Worm (Caenorhabditis elegans) whole organism, L4 larva: Measurements from ENCODE around the gene spig-9.
A peak's percentile ranks its signal among the peaks of the same experiment; 100 is the strongest.

Experiments
- D1046.2 ChIP-seq: fragments of 200-800 bp; sonication (Bioruptor generic); IDR thresholded peaks from 2 replicates; pipeline ENCODE4 v1.3.6; 2022; ENCODE audit warnings: missing genetic modification characterization, missing compliant biosample characterization
- F26F4.8 ChIP-seq: fragments of 200-800 bp; sonication (Bioruptor generic); conservative IDR thresholded peaks from 2 replicates; pipeline ENCODE4 v1.3.6; 2022; ENCODE audit warnings: missing genetic modification characterization, missing compliant biosample characterization
- F44E2.7 ChIP-seq: fragments of 200-800 bp; sonication (Bioruptor generic); IDR thresholded peaks from 2 replicates; pipeline ENCODE4 v2.1.2; 2022; ENCODE audit warnings: missing genetic modification characterization, missing compliant biosample characterization
- R02D3.7 ChIP-seq: fragments of 150-350 bp; sonication (generic microtip); optimal IDR thresholded peaks from 3 replicates; lab custom pipeline; 2014; ENCODE audit warnings: missing biosample characterization, missing genetic modification characterization
- T26A8.4 ChIP-seq: fragments of 200-800 bp; sonication (Bioruptor generic); IDR thresholded peaks from 2 replicates; pipeline ENCODE4 v1.3.6; 2022; ENCODE audit warnings: missing genetic modification characterization, missing compliant biosample characterization
- Y105C5A.15 ChIP-seq: fragments of 200-800 bp; sonication (Bioruptor generic); IDR thresholded peaks from 2 replicates; pipeline ENCODE4 v1.3.6; 2022; ENCODE audit warnings: missing genetic modification characterization, missing compliant biosample characterization
- Y5F2A.4 ChIP-seq: fragments of 200-800 bp; sonication (Bioruptor generic); optimal IDR thresholded peaks from 2 replicates; lab custom pipeline; 2018; ENCODE audit warnings: mild to moderate bottlenecking, missing genetic modification characterization, missing compliant biosample characterization
- ZK546.5 ChIP-seq, 2 experiments: sonication (generic microtip); optimal IDR thresholded peaks; 2 replicates each; lab custom pipeline; 2017; ENCODE audit warnings: missing biosample characterization in 2 of 2, missing genetic modification characterization in 2 of 2
- arid-1 ChIP-seq: fragments of 200-800 bp; sonication (Bioruptor generic); conservative IDR thresholded peaks from 2 replicates; pipeline ENCODE4 v1.3.6; 2022; ENCODE audit warnings: missing genetic modification reagents, missing genetic modification characterization, missing compliant biosample characterization
- ceh-20 ChIP-seq: fragments of 200-800 bp; sonication (Bioruptor generic); IDR thresholded peaks from 2 replicates; pipeline ENCODE4 v1.3.6; 2022; ENCODE audit warnings: missing genetic modification reagents, missing genetic modification characterization, missing compliant biosample characterization
- ceh-44 ChIP-seq: fragments of 200-800 bp; sonication (Bioruptor generic); IDR thresholded peaks from 2 replicates; pipeline ENCODE4 v1.3.6; 2022; ENCODE audit warnings: missing genetic modification reagents, missing genetic modification characterization, missing compliant biosample characterization
- ceh-62 ChIP-seq: sonication (generic microtip); optimal IDR thresholded peaks from 2 replicates; lab custom pipeline; 2017; ENCODE audit warnings: missing biosample characterization, missing genetic modification characterization
- daf-16 ChIP-seq, 3 experiments: sonication (generic microtip); optimal IDR thresholded peaks; 2 replicates each; lab custom pipeline; 2016 to 2017; ENCODE audit warnings: missing genetic modification characterization in 3 of 3, missing genetic modification reagents in 3 of 3, mild to moderate bottlenecking in 2 of 3, missing compliant biosample characterization in 2 of 3, missing biosample characterization in 1 of 3, moderate library complexity in 1 of 3
- dmd-6 ChIP-seq: fragments of 200-800 bp; sonication (Bioruptor generic); IDR thresholded peaks from 2 replicates; pipeline ENCODE4 v1.3.6; 2022; ENCODE audit warnings: missing genetic modification reagents, missing genetic modification characterization, missing compliant biosample characterization
- dmd-9 ChIP-seq: fragments of 200-800 bp; sonication (Bioruptor generic); IDR thresholded peaks from 2 replicates; pipeline ENCODE4 v1.3.6; 2022; ENCODE audit warnings: missing genetic modification reagents, missing genetic modification characterization, missing compliant biosample characterization
- dpl-1 ChIP-seq: fragments of 150-350 bp; optimal IDR thresholded peaks from 2 replicates; lab custom pipeline; 2014; ENCODE audit warnings: missing biosample characterization, missing genetic modification reagents, missing genetic modification characterization
- dve-1 ChIP-seq: sonication (generic microtip); optimal IDR thresholded peaks from 2 replicates; lab custom pipeline; 2017; ENCODE audit warnings: antibody characterized with exemption, mild to moderate bottlenecking, missing genetic modification characterization, missing compliant biosample characterization; ENCODE audit not compliant: insufficient read depth
- egl-27 ChIP-seq: sonication (generic microtip); optimal IDR thresholded peaks from 3 replicates; lab custom pipeline; 2017; ENCODE audit warnings: missing biosample characterization, missing genetic modification reagents, missing genetic modification characterization
- egl-43 ChIP-seq: fragments of 200-800 bp; sonication (Bioruptor generic); IDR thresholded peaks from 2 replicates; pipeline ENCODE4 v1.3.6; 2022; ENCODE audit warnings: missing genetic modification reagents, missing genetic modification characterization, missing compliant biosample characterization
- hif-1 ChIP-seq, 2 experiments: sonication (generic microtip); optimal IDR thresholded peaks; 2 replicates each; lab custom pipeline; 2016 to 2017; ENCODE audit warnings: missing compliant biosample characterization in 2 of 2, missing genetic modification characterization in 2 of 2, missing genetic modification reagents in 2 of 2, missing genotype in 2 of 2, mild to moderate bottlenecking in 1 of 2
- hlh-11 ChIP-seq: fragments of 200-800 bp; sonication (Bioruptor generic); optimal IDR thresholded peaks from 2 replicates; lab custom pipeline; 2018; ENCODE audit warnings: mild to moderate bottlenecking, missing genetic modification characterization, missing compliant biosample characterization
- hlh-30 ChIP-seq: sonication (generic microtip); optimal IDR thresholded peaks from 2 replicates; lab custom pipeline; 2017; ENCODE audit warnings: antibody characterized with exemption, mild to moderate bottlenecking, missing genetic modification characterization, missing compliant biosample characterization; ENCODE audit not compliant: insufficient read depth
- lin-1 ChIP-seq: fragments of 200-800 bp; sonication (Bioruptor generic); IDR thresholded peaks from 2 replicates; pipeline ENCODE4 v1.3.6; 2022; ENCODE audit warnings: missing genetic modification reagents, missing genetic modification characterization, missing compliant biosample characterization
- lin-13 ChIP-seq: fragments of 150-350 bp; optimal IDR thresholded peaks from 2 replicates; lab custom pipeline; 2014; ENCODE audit warnings: missing biosample characterization, missing genetic modification reagents, missing genetic modification characterization
- lin-38 ChIP-seq: fragments of 200-800 bp; sonication (Bioruptor generic); IDR thresholded peaks from 2 replicates; pipeline ENCODE4 v1.3.6; 2022; ENCODE audit warnings: missing genetic modification reagents, missing genetic modification characterization, missing compliant biosample characterization
- lsy-2 ChIP-seq, 2 experiments: fragments of 150-350 bp in 1 of 2; sonication (generic microtip) in 1 of 2; optimal IDR thresholded peaks; 2 replicates each; lab custom pipeline; 2014 to 2017; ENCODE audit warnings: missing biosample characterization in 2 of 2, missing genetic modification characterization in 2 of 2
- madf-5 ChIP-seq, 2 experiments: fragments of 200-800 bp; sonication (Bioruptor generic); IDR thresholded peaks; 2 replicates each; pipeline ENCODE4 v1.3.6; 2022; ENCODE audit warnings: missing compliant biosample characterization in 2 of 2, missing genetic modification characterization in 2 of 2
- madf-9 ChIP-seq: fragments of 200-800 bp; sonication (Bioruptor generic); conservative IDR thresholded peaks from 2 replicates; pipeline ENCODE4 v1.3.6; 2022; ENCODE audit warnings: missing genetic modification reagents, missing genetic modification characterization, missing compliant biosample characterization
- mep-1 ChIP-seq: fragments of 150-350 bp; sonication (generic microtip); optimal IDR thresholded peaks from 3 replicates; lab custom pipeline; 2014; ENCODE audit warnings: missing biosample characterization, missing genetic modification characterization
- mes-2 ChIP-seq: sonication (generic microtip); optimal IDR thresholded peaks from 2 replicates; lab custom pipeline; 2016; ENCODE audit warnings: missing genotype, mild to moderate bottlenecking, missing genetic modification characterization, missing compliant biosample characterization; ENCODE audit not compliant: poor library complexity, severe bottlenecking
- nhr-10 ChIP-seq: fragments of 150-350 bp; optimal IDR thresholded peaks from 2 replicates; lab custom pipeline; 2014; ENCODE audit warnings: missing biosample characterization, missing genetic modification characterization
- nhr-102 ChIP-seq: sonication (generic microtip); optimal IDR thresholded peaks from 2 replicates; lab custom pipeline; 2016; ENCODE audit warnings: mild to moderate bottlenecking, missing genetic modification characterization, moderate library complexity, missing compliant biosample characterization
- nhr-28 ChIP-seq: fragments of 150-350 bp; optimal IDR thresholded peaks from 2 replicates; lab custom pipeline; 2014; ENCODE audit warnings: missing biosample characterization, missing genetic modification characterization
- nhr-41 ChIP-seq: fragments of 200-800 bp; sonication (Bioruptor generic); IDR thresholded peaks from 2 replicates; pipeline ENCODE4 v1.3.6; 2022; ENCODE audit warnings: missing genetic modification reagents, missing genetic modification characterization, missing compliant biosample characterization
- nhr-76 ChIP-seq: fragments of 150-350 bp; optimal IDR thresholded peaks from 2 replicates; lab custom pipeline; 2014; ENCODE audit warnings: missing biosample characterization, missing genetic modification characterization
- pha-4 ChIP-seq, 2 experiments: fragments of 150-350 bp in 1 of 2; fragments of 200-800 bp in 1 of 2; sonication (Bioruptor generic) in 1 of 2; IDR thresholded peaks in 1 of 2; optimal IDR thresholded peaks in 1 of 2; 2 replicates each; pipeline versions ENCODE4 v1.3.6 to Lab custom; 2014 to 2022; ENCODE audit warnings: missing genetic modification characterization in 2 of 2, missing genetic modification reagents in 2 of 2, missing biosample characterization in 1 of 2, missing compliant biosample characterization in 1 of 2
- saeg-2 ChIP-seq: fragments of 200-800 bp; sonication (Bioruptor generic); IDR thresholded peaks from 2 replicates; pipeline ENCODE4 v1.3.6; 2022; ENCODE audit warnings: missing genetic modification reagents, missing genetic modification characterization, missing compliant biosample characterization
- skn-1 ChIP-seq: fragments of 150-350 bp; optimal IDR thresholded peaks from 2 replicates; lab custom pipeline; 2014; ENCODE audit warnings: missing biosample characterization, missing genetic modification characterization
- snpc-4 ChIP-seq: fragments of 150-350 bp; optimal IDR thresholded peaks from 2 replicates; lab custom pipeline; 2014; ENCODE audit warnings: missing biosample characterization, missing genetic modification characterization
- tag-97 ChIP-seq: fragments of 200-800 bp; sonication (Bioruptor generic); IDR thresholded peaks from 2 replicates; pipeline ENCODE4 v1.3.6; 2022; ENCODE audit warnings: missing genetic modification characterization, missing compliant biosample characterization
- tra-1 ChIP-seq: fragments of 200-800 bp; sonication (Bioruptor generic); IDR thresholded peaks from 2 replicates; pipeline ENCODE4 v1.3.6; 2022; ENCODE audit warnings: missing genetic modification reagents, missing genetic modification characterization, missing compliant biosample characterization
- unc-62 ChIP-seq, 3 experiments: fragments of 150-350 bp in 1 of 3; sonication (generic microtip); optimal IDR thresholded peaks in 2 of 3; peaks in 1 of 3; 1 replicate in 1 of 3; 2 replicates in 2 of 3; lab custom pipeline; 2014 to 2017; ENCODE audit warnings: missing biosample characterization in 3 of 3, missing genetic modification characterization in 3 of 3, missing genetic modification reagents in 3 of 3, missing genotype in 1 of 3
- vab-7 ChIP-seq: fragments of 200-800 bp; sonication (Bioruptor generic); IDR thresholded peaks from 2 replicates; pipeline ENCODE4 v1.3.6; 2022; ENCODE audit warnings: missing genetic modification reagents, missing genetic modification characterization, missing compliant biosample characterization
- zag-1 ChIP-seq: fragments of 150-350 bp; optimal IDR thresholded peaks from 2 replicates; lab custom pipeline; 2014; ENCODE audit warnings: missing biosample characterization, missing genetic modification characterization
- zfp-2 ChIP-seq: sonication (generic microtip); optimal IDR thresholded peaks from 2 replicates; lab custom pipeline; 2016; ENCODE audit warnings: mild to moderate bottlenecking, missing genetic modification characterization, missing compliant biosample characterization
- zip-11 ChIP-seq: fragments of 200-800 bp; sonication (Bioruptor generic); IDR thresholded peaks from 2 replicates; pipeline ENCODE4 v1.3.6; 2022; ENCODE audit warnings: missing genetic modification characterization, missing compliant biosample characterization
- ztf-7 ChIP-seq: fragments of 150-350 bp; optimal IDR thresholded peaks from 2 replicates; lab custom pipeline; 2014; ENCODE audit warnings: missing biosample characterization, missing genetic modification characterization

Gene spig-9

DNA sequence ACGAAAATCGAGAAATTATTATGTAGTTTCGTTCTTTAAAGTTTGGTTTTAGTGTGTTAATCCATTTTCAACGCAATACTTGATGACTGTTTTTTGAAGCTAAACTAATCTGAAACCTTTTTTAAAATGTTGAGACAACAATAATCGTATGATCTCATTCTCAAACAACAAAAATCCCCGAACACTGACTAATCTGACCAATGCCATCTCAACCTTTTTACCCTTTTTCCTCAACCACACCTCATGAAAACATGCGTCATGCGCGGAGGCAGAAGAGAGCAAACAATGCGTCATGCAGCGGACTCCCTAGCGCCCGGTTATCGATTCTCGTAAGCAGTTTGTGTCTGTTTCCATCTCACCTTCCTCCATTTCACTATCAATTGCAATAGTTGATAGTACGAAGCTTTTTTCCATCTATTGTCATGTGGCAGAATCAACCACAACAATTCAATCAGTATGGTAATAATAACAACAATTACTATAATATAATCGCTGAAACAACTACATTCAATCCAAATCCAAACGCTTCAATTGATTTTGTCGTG lies 39.9 kb downstream of the spig-9 start, which contains the start of gene C50B8.4 (continued):
- TF ChIP-seq tra-1 (no peak), snpc-4 (tag; lab: Kevin White, UChicago) (no peak), nhr-41 (GFP tag; lab: Robert Waterston, UW) (no peak), zag-1 (tag; lab: Kevin White, UChicago) (no peak), lin-1 (no peak), nhr-28 (tag; lab: Kevin White, UChicago) (peak; percentile 39), hif-1 (tag; optimal IDR thresholded peaks at IDR 0.05; lab: Kevin White, UChicago) (no peak), nhr-76 (tag; lab: Kevin White, UChicago) (no peak), lin-38 (GFP tag; lab: Robert Waterston, UW) (no peak), ZK546.5 (tag; optimal IDR thresholded peaks at IDR 0.05; lab: Kevin White, UChicago) (no peak), madf-9 (GFP tag; lab: Robert Waterston, UW) (no peak), ceh-62 (no peak), nhr-10 (tag; lab: Kevin White, UChicago) (no peak), hlh-30 (tag; lab: Kevin White, UChicago) (peak; percentile 63), T26A8.4 (GFP tag; lab: Robert Waterston, UW) (no peak), daf-16 (GFP tag; optimal IDR thresholded peaks at IDR 0.05; lab: Kevin White, UChicago) (no peak), daf-16 (tag; optimal IDR thresholded peaks at IDR 0.05; lab: Kevin White, UChicago) (peak; percentile 84), lin-13 (GFP tag; lab: Kevin White, UChicago) (no peak), unc-62 (GFP tag; optimal IDR thresholded peaks at IDR 0.05 in 1 of 2; lab: Kevin White, UChicago) (peak in 1 of 2 experiments; percentile 25), unc-62 (tag; optimal IDR thresholded peaks at IDR 0.05; lab: Kevin White, UChicago) (no peak), vab-7 (GFP tag; lab: Robert Waterston, UW) (no peak), dmd-6 (GFP tag; lab: Robert Waterston, UW) (peak; percentile 26; the same call in 1 of the 2 replicates), F44E2.7 (GFP tag; lab: Robert Waterston, UW) (no peak), saeg-2 (no peak), arid-1 (GFP tag; lab: Robert Waterston, UW) (no peak), R02D3.7 (tag; lab: Kevin White, UChicago) (no peak)

DNA sequence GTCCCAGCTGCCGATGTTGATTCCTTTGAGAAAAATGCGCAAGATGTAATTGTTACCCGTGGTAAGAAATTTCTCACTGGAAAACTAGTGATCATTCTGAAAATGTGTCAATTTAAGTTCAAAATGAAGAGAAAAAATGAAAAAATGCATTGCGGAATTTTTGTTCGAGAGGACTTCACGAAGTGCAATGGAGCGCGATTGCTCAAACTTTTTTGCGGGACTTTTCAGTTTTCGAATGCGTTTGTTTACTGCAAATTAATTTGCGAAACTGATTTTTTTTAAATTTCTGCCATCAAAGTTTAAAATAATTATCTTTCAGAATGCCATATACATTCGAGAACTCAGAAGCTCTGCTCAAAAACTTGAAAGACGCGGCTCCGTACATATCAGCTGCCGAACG lies 43.1 kb downstream of the spig-9 start, which contains the start of the genes nuaf-1 and bir-2:
Gene nuaf-1 (minus strand): TSS at position 98 of the 400 bp plus-strand sequence.
Gene bir-2 (plus strand): TSS at position 318 of the 400 bp plus-strand sequence.
- TF ChIP-seq nhr-102 (tag; lab: Kevin White, UChicago) (no peak), D1046.2 (GFP tag; lab: Robert Waterston, UW) (no peak), egl-27 (tag; lab: Kevin White, UChicago) (no peak), zip-11 (GFP tag; lab: Robert Waterston, UW) (no peak), tag-97 (no peak), hif-1 (tag; optimal IDR thresholded peaks at IDR 0.05; lab: Kevin White, UChicago) (peak in 1 of 2 experiments; percentile 4), egl-43 (GFP tag; lab: Robert Waterston, UW) (no peak), dmd-9 (no peak), mes-2 (tag; lab: Kevin White, UChicago) (peak; percentile 82), zfp-2 (tag; lab: Kevin White, UChicago) (no peak), dpl-1 (GFP tag; lab: Kevin White, UChicago) (peak; percentile 81), Y5F2A.4 (GFP tag; lab: Kevin White, UChicago) (no peak), ztf-7 (tag; lab: Kevin White, UChicago) (no peak), ceh-44 (GFP tag; lab: Robert Waterston, UW) (no peak), hlh-11 (peak; percentile 39), lsy-2 (tag; optimal IDR thresholded peaks at IDR 0.05; lab: Kevin White, UChicago) (peak in 1 of 2 experiments; percentile 65), Y105C5A.15 (GFP tag; lab: Robert Waterston, UW) (no peak), arid-1 (GFP tag; lab: Robert Waterston, UW) (no peak), skn-1 (tag; lab: Kevin White, UChicago) (no peak), pha-4 (GFP tag; IDR thresholded peaks at IDR 0.05; lab: Robert Waterston, UW) (no peak), pha-4 (tag; optimal IDR thresholded peaks at IDR 0.05; lab: Kevin White, UChicago) (no peak), lin-38 (GFP tag; lab: Robert Waterston, UW) (peak; percentile 95), lin-13 (GFP tag; lab: Kevin White, UChicago) (no peak), madf-5 (GFP tag; IDR thresholded peaks at IDR 0.05; lab: Robert Waterston, UW) (no peak), ceh-20 (GFP tag; lab: Robert Waterston, UW) (no peak), dve-1 (tag; lab: Kevin White, UChicago) (peak; percentile 52), mep-1 (peak; percentile 53), F26F4.8 (GFP tag; lab: Robert Waterston, UW) (no peak), daf-16 (GFP tag; optimal IDR thresholded peaks at IDR 0.05; lab: Kevin White, UChicago) (no peak), daf-16 (tag; optimal IDR thresholded peaks at IDR 0.05; lab: Kevin White, UChicago) (peak; percentile 12), F44E2.7 (GFP tag; lab: Robert Waterston, UW) (no peak)
